Fruit fly (Drosophila melanogaster) whole organism, embryonic: ENCODE data around the gene Pex16.

Experiments
- Adf1 ChIP-seq: fragments of 200-800 bp; sonication (Bioruptor generic); IDR thresholded peaks from 2 replicates; pipeline ENCODE4 v1.3.6; 2022; ENCODE audit warnings: missing biosample characterization, missing genetic modification characterization
- Antp ChIP-seq: fragments of 200-800 bp; sonication (Bioruptor generic); optimal IDR thresholded peaks from 3 replicates; lab custom pipeline; 2016; ENCODE audit warnings: missing biosample characterization, missing genetic modification characterization
- Asciz ChIP-seq: fragments of 200-800 bp; sonication (Bioruptor generic); optimal IDR thresholded peaks from 2 replicates; lab custom pipeline; 2017; ENCODE audit warnings: missing biosample characterization, mild to moderate bottlenecking, missing genetic modification characterization, missing genetic modification reagents
- Awh ChIP-seq: fragments of 200-800 bp; sonication (Bioruptor generic); IDR thresholded peaks from 2 replicates; pipeline ENCODE4, ENCODE4 v1.3.6; 2022; ENCODE audit warnings: missing biosample characterization, missing genetic modification characterization
- BEAF-32 ChIP-seq: fragments of 200-800 bp; sonication (Bioruptor generic); optimal IDR thresholded peaks from 3 replicates; lab custom pipeline; 2017; ENCODE audit warnings: missing biosample characterization, missing genetic modification characterization, mild to moderate bottlenecking, moderate library complexity, missing genetic modification reagents
- CG10431 ChIP-seq: fragments of 200-800 bp; sonication (Bioruptor generic); optimal IDR thresholded peaks from 3 replicates; lab custom pipeline; 2018; ENCODE audit warnings: missing biosample characterization, mild to moderate bottlenecking, missing genetic modification characterization
- CG12155 ChIP-seq: fragments of 200-800 bp; sonication (Bioruptor generic); optimal IDR thresholded peaks from 3 replicates; lab custom pipeline; 2016; ENCODE audit warnings: missing biosample characterization, missing genetic modification characterization
- CG13894 ChIP-seq: fragments of 200-800 bp; sonication (Bioruptor generic); optimal IDR thresholded peaks from 3 replicates; lab custom pipeline; 2018; ENCODE audit warnings: missing biosample characterization, mild to moderate bottlenecking, missing genetic modification characterization, moderate library complexity
- CG14441 ChIP-seq: fragments of 200-800 bp; sonication (Bioruptor generic); IDR thresholded peaks from 2 replicates; pipeline ENCODE4 v1.3.6; 2022; ENCODE audit warnings: missing biosample characterization, missing genetic modification characterization
- CG14965 ChIP-seq: fragments of 200-800 bp; sonication (Bioruptor generic); optimal IDR thresholded peaks from 2 replicates; lab custom pipeline; 2016; ENCODE audit warnings: missing biosample characterization, missing genetic modification characterization, borderline replicate concordance
- CG15601 ChIP-seq: fragments of 200-800 bp; sonication (Bioruptor generic); optimal IDR thresholded peaks from 3 replicates; lab custom pipeline; 2019; ENCODE audit warnings: missing biosample characterization, mild to moderate bottlenecking, missing genetic modification characterization, moderate library complexity
- CG1792 ChIP-seq: fragments of 200-800 bp; sonication (Bioruptor generic); optimal IDR thresholded peaks from 2 replicates; lab custom pipeline; 2016; ENCODE audit warnings: missing biosample characterization, missing genetic modification characterization
- CG2120 ChIP-seq: fragments of 200-800 bp; sonication (Bioruptor generic); optimal IDR thresholded peaks from 3 replicates; lab custom pipeline; 2016; ENCODE audit warnings: missing biosample characterization, missing genetic modification characterization
- CG2202 ChIP-seq: fragments of 200-800 bp; sonication (Bioruptor generic); optimal IDR thresholded peaks from 2 replicates; lab custom pipeline; 2018; ENCODE audit warnings: missing biosample characterization, mild to moderate bottlenecking, missing genetic modification characterization
- CG2712 ChIP-seq: fragments of 200-800 bp; optimal IDR thresholded peaks from 3 replicates; lab custom pipeline; 2019; ENCODE audit warnings: missing biosample characterization, mild to moderate bottlenecking, missing genetic modification characterization, moderate library complexity
- CG2875 ChIP-seq: fragments of 200-800 bp; sonication (Bioruptor generic); optimal IDR thresholded peaks from 2 replicates; lab custom pipeline; 2017; ENCODE audit warnings: missing biosample characterization, mild to moderate bottlenecking, missing genetic modification characterization, missing genetic modification reagents
- CG30020 ChIP-seq: fragments of 200-800 bp; optimal IDR thresholded peaks from 2 replicates; lab custom pipeline; 2019; ENCODE audit warnings: missing biosample characterization, mild to moderate bottlenecking, missing genetic modification characterization, moderate library complexity
- CG3281 ChIP-seq: fragments of 200-800 bp; sonication (Bioruptor generic); optimal IDR thresholded peaks from 3 replicates; lab custom pipeline; 2017; ENCODE audit warnings: missing biosample characterization, mild to moderate bottlenecking, missing genetic modification characterization
- CG4820 ChIP-seq: fragments of 200-800 bp; sonication (Bioruptor generic); optimal IDR thresholded peaks from 3 replicates; lab custom pipeline; 2016; ENCODE audit warnings: missing biosample characterization, missing genetic modification characterization
- CG6175 ChIP-seq: fragments of 200-800 bp; sonication (Bioruptor generic); IDR thresholded peaks from 3 replicates; pipeline ENCODE4 v1.3.6; 2022; ENCODE audit warnings: missing biosample characterization, missing genetic modification characterization
- CG6791 ChIP-seq: fragments of 200-800 bp; sonication (Bioruptor generic); IDR thresholded peaks from 3 replicates; pipeline ENCODE4 v1.3.6; 2022; ENCODE audit warnings: missing biosample characterization, missing genetic modification characterization; ENCODE audit not compliant: partially characterized antibody
- CG7987 ChIP-seq: fragments of 200-800 bp; sonication (Bioruptor generic); optimal IDR thresholded peaks from 2 replicates; lab custom pipeline; 2018; ENCODE audit warnings: missing biosample characterization, mild to moderate bottlenecking, missing genetic modification characterization, moderate library complexity
- CG8478 ChIP-seq: fragments of >200 bp; optimal IDR thresholded peaks from 2 replicates; lab custom pipeline; 2018
- CG9215 ChIP-seq: fragments of 200-800 bp; sonication (Bioruptor generic); IDR thresholded peaks from 2 replicates; pipeline ENCODE4 v1.3.6; 2022; ENCODE audit warnings: missing biosample characterization, missing genetic modification characterization
- D19A ChIP-seq: fragments of 200-800 bp; optimal IDR thresholded peaks from 3 replicates; lab custom pipeline; 2019; ENCODE audit warnings: missing biosample characterization, mild to moderate bottlenecking, missing genetic modification characterization, moderate library complexity
- Deaf1 ChIP-seq: fragments of 200-800 bp; optimal IDR thresholded peaks from 3 replicates; lab custom pipeline; 2019; ENCODE audit warnings: missing biosample characterization, mild to moderate bottlenecking, missing genetic modification characterization, moderate library complexity
- Dip3 ChIP-seq: fragments of 200-800 bp; sonication (Bioruptor generic); optimal IDR thresholded peaks from 3 replicates; lab custom pipeline; 2016; ENCODE audit warnings: missing biosample characterization, missing genetic modification characterization
- Elba2 ChIP-seq: fragments of 200-800 bp; sonication (Bioruptor generic); optimal IDR thresholded peaks from 3 replicates; lab custom pipeline; 2016; ENCODE audit warnings: missing biosample characterization, missing genetic modification characterization
- Ets97D ChIP-seq: fragments of 200-800 bp; sonication (Bioruptor generic); optimal IDR thresholded peaks from 3 replicates; lab custom pipeline; 2016; ENCODE audit warnings: missing biosample characterization, missing genetic modification characterization
- H15 ChIP-seq: fragments of 200-800 bp; sonication (Bioruptor generic); IDR thresholded peaks from 3 replicates; pipeline ENCODE4 v1.3.6; 2022; ENCODE audit warnings: missing biosample characterization, missing genetic modification characterization
- HLH3B ChIP-seq: fragments of 200-800 bp; sonication (Bioruptor generic); IDR thresholded peaks from 2 replicates; pipeline ENCODE4 v1.3.6; 2022; ENCODE audit warnings: missing biosample characterization, missing genetic modification characterization
- Hsf ChIP-seq: fragments of 200-800 bp; sonication (Bioruptor generic); optimal IDR thresholded peaks from 3 replicates; lab custom pipeline; 2016; ENCODE audit warnings: missing biosample characterization, missing genetic modification characterization
- Lim3 ChIP-seq: fragments of 200-800 bp; sonication (Bioruptor generic); IDR thresholded peaks from 2 replicates; pipeline ENCODE4 v1.3.6; 2022; ENCODE audit warnings: missing biosample characterization, missing genetic modification characterization
- Med ChIP-seq: fragments of 200-800 bp; sonication (Bioruptor generic); peaks from one replicate; lab custom pipeline; 2016; ENCODE audit warnings: missing biosample characterization, missing genetic modification characterization, mild to moderate bottlenecking, inconsistent platforms, moderate library complexity
- Mrtf ChIP-seq: fragments of 200-800 bp; sonication (Bioruptor generic); IDR thresholded peaks from 3 replicates; pipeline ENCODE4 v1.3.6; 2022; ENCODE audit warnings: missing biosample characterization, missing genetic modification characterization
- Six4 ChIP-seq: fragments of 200-800 bp; sonication (Bioruptor generic); optimal IDR thresholded peaks from 2 replicates; lab custom pipeline; 2016; ENCODE audit warnings: missing biosample characterization, missing genetic modification characterization
- Spps ChIP-seq: fragments of 200-800 bp; sonication (Bioruptor generic); optimal IDR thresholded peaks from 2 replicates; lab custom pipeline; 2018; ENCODE audit warnings: missing biosample characterization, mild to moderate bottlenecking, missing genetic modification characterization
- btn ChIP-seq: fragments of 200-800 bp; sonication (Bioruptor generic); optimal IDR thresholded peaks from 2 replicates; lab custom pipeline; 2016; ENCODE audit warnings: missing biosample characterization, missing genetic modification characterization
- crol ChIP-seq: fragments of 200-800 bp; sonication (Bioruptor generic); IDR thresholded peaks from 2 replicates; pipeline ENCODE4 v1.3.6; 2022; ENCODE audit warnings: missing biosample characterization, missing genetic modification characterization
- dysf ChIP-seq: fragments of 200-800 bp; sonication (Bioruptor generic); IDR thresholded peaks from 3 replicates; pipeline ENCODE4 v1.3.6; 2022; ENCODE audit warnings: missing biosample characterization, missing genetic modification characterization
- fd3F ChIP-seq: fragments of 200-800 bp; sonication (Bioruptor generic); optimal IDR thresholded peaks from 2 replicates; lab custom pipeline; 2018; ENCODE audit warnings: missing biosample characterization, mild to moderate bottlenecking, missing genetic modification characterization, moderate library complexity
- gfzf ChIP-seq: fragments of 200-800 bp; sonication (Bioruptor generic); optimal IDR thresholded peaks from 2 replicates; lab custom pipeline; 2016; ENCODE audit warnings: missing biosample characterization, mild to moderate bottlenecking, missing genetic modification characterization, moderate library complexity
- hbn ChIP-seq: fragments of 200-800 bp; sonication (Bioruptor generic); IDR thresholded peaks from 2 replicates; pipeline ENCODE4 v1.3.6; 2022; ENCODE audit warnings: missing biosample characterization, missing genetic modification characterization; ENCODE audit not compliant: partially characterized antibody
- her ChIP-seq: fragments of 200-800 bp; sonication (Bioruptor generic); optimal IDR thresholded peaks from 2 replicates; lab custom pipeline; 2016; ENCODE audit warnings: missing biosample characterization, missing genetic modification characterization
- jumu ChIP-seq: fragments of 200-800 bp; sonication (Bioruptor generic); optimal IDR thresholded peaks from 3 replicates; lab custom pipeline; 2016; ENCODE audit warnings: missing biosample characterization, missing genetic modification characterization
- kni ChIP-seq: fragments of 200-800 bp; sonication (Bioruptor generic); optimal IDR thresholded peaks from 3 replicates; lab custom pipeline; 2017; ENCODE audit warnings: mild to moderate bottlenecking, missing biosample characterization, missing genetic modification reagents, missing genetic modification characterization
- maf-S ChIP-seq: fragments of 200-800 bp; sonication (Bioruptor generic); optimal IDR thresholded peaks from 2 replicates; lab custom pipeline; 2016; ENCODE audit warnings: missing biosample characterization, missing genetic modification characterization
- pfk ChIP-seq: fragments of 200-800 bp; sonication (Bioruptor generic); optimal IDR thresholded peaks from 2 replicates; lab custom pipeline; 2018; ENCODE audit warnings: missing biosample characterization, mild to moderate bottlenecking, missing genetic modification characterization, moderate library complexity
- row ChIP-seq: fragments of 200-800 bp; sonication (Bioruptor generic); IDR thresholded peaks from 3 replicates; pipeline ENCODE4 v1.3.6; 2022; ENCODE audit warnings: missing biosample characterization, missing genetic modification characterization
- run ChIP-seq: fragments of 200-800 bp; sonication (Bioruptor generic); optimal IDR thresholded peaks from 3 replicates; lab custom pipeline; 2018; ENCODE audit warnings: missing biosample characterization, mild to moderate bottlenecking, missing genetic modification characterization
- sna ChIP-seq: fragments of 200-800 bp; sonication (Bioruptor generic); IDR thresholded peaks from 2 replicates; pipeline ENCODE4 v1.3.6; 2022; ENCODE audit warnings: missing biosample characterization, missing genetic modification characterization; ENCODE audit not compliant: partially characterized antibody
- wek ChIP-seq: fragments of 200-800 bp; sonication (Bioruptor generic); optimal IDR thresholded peaks from 3 replicates; lab custom pipeline; 2018; ENCODE audit warnings: missing biosample characterization, mild to moderate bottlenecking, missing genetic modification characterization, moderate library complexity

Pex16 gene

dm6 chr3L:20732492-20732891 is 45.6 kb downstream of the Pex16 start:
- no peak for TF ChIP-seq sna (GFP tag; lab: Robert Waterston, UW)
- TF ChIP-seq CG10431 = no peak
- TF ChIP-seq CG13894 = no peak
- TF ChIP-seq Elba2 (GFP tag; lab: Kevin White, UChicago) = no peak
- TF ChIP-seq fd3F (GFP tag; lab: Kevin White, UChicago) = peak; percentile 6
- TF ChIP-seq HLH3B = no peak
- TF ChIP-seq crol = no peak
- TF ChIP-seq jumu = no peak
- no peak for TF ChIP-seq Dip3 (GFP tag; lab: Kevin White, UChicago)
- TF ChIP-seq Antp (GFP tag; lab: Kevin White, UChicago) = no peak
- TF ChIP-seq pfk (GFP tag; lab: Kevin White, UChicago) = no peak
- no peak for TF ChIP-seq Hsf (GFP tag; lab: Kevin White, UChicago)
- no peak for TF ChIP-seq CG14441 (GFP tag; lab: Robert Waterston, UW)
- TF ChIP-seq D19A = peak; percentile 2
- TF ChIP-seq Asciz (GFP tag; lab: Kevin White, UChicago) = no peak
- TF ChIP-seq kni (GFP tag; lab: Kevin White, UChicago) = no peak
- no peak for TF ChIP-seq CG2712 (tag; lab: Kevin White, UChicago)
- peak; percentile 31; the same call in 2 of the 3 replicates for TF ChIP-seq row (GFP tag; lab: Robert Waterston, UW)
- no peak for TF ChIP-seq btn (GFP tag; lab: Kevin White, UChicago)
- no peak for TF ChIP-seq gfzf
- TF ChIP-seq Adf1 (GFP tag; lab: Robert Waterston, UW) = no peak
- TF ChIP-seq CG15601 (tag; lab: Kevin White, UChicago) = no peak
- no peak for TF ChIP-seq dysf (GFP tag; lab: Robert Waterston, UW)
- TF ChIP-seq CG12155 = no peak
- TF ChIP-seq hbn = no peak
- TF ChIP-seq Mrtf (GFP tag; lab: Robert Waterston, UW) = no peak
- TF ChIP-seq wek (GFP tag; lab: Kevin White, UChicago) = no peak
- TF ChIP-seq CG4820 (GFP tag; lab: Kevin White, UChicago) = no peak
- TF ChIP-seq CG2120 = no peak
- TF ChIP-seq Deaf1 = no peak
- 0 out of 3 replicates have a peak, but pooled peaks have one; percentile 15 for TF ChIP-seq CG6175 (GFP tag; lab: Robert Waterston, UW)
- no peak for TF ChIP-seq Six4 (GFP tag; lab: Kevin White, UChicago)
- TF ChIP-seq Awh = 0 out of 2 replicates have a peak, but pooled peaks have one; percentile 33
- no peak for TF ChIP-seq BEAF-32
- TF ChIP-seq CG7987 (GFP tag; lab: Kevin White, UChicago) = no peak
- no peak for TF ChIP-seq Ets97D (GFP tag; lab: Kevin White, UChicago)
- no peak for TF ChIP-seq CG2875 (GFP tag; lab: Kevin White, UChicago)
- TF ChIP-seq run (tag; lab: Kevin White, UChicago) = no peak
- TF ChIP-seq CG1792 (GFP tag; lab: Kevin White, UChicago) = no peak
- TF ChIP-seq H15 (GFP tag; lab: Robert Waterston, UW) = no peak
- no peak for TF ChIP-seq her
- TF ChIP-seq CG3281 (GFP tag; lab: Kevin White, UChicago) = no peak
- TF ChIP-seq Spps (tag; lab: Kevin White, UChicago) = no peak
- no peak for TF ChIP-seq CG8478 (lab: Kevin White, UChicago)
- TF ChIP-seq CG2202 = no peak
- TF ChIP-seq CG30020 = no peak
- TF ChIP-seq CG6791 (GFP tag; lab: Robert Waterston, UW) = no peak
- TF ChIP-seq Med = peak; percentile 59
- no peak for TF ChIP-seq CG14965
- no peak for TF ChIP-seq CG9215 (GFP tag; lab: Robert Waterston, UW)
- TF ChIP-seq maf-S (GFP tag; lab: Kevin White, UChicago) = no peak
- TF ChIP-seq Lim3 (GFP tag; lab: Robert Waterston, UW) = no peak
